Fruit fly (Drosophila melanogaster): ENCODE results near the gene CG10486.

dm6 chr3L:5926015-5926988 is 19.8 kb upstream of the CG10486 start:
- no peak for TF ChIP-seq CG8478 (optimal IDR thresholded peaks at IDR 0.05)
- TF ChIP-seq CTCF (optimal IDR thresholded peaks at IDR 0.05): no peak
